Worm (Caenorhabditis elegans): ENCODE data around the gene mep-1.
A peak's percentile ranks its signal among the peaks of the same experiment; 100 is the strongest.

Gene mep-1

ce11 chrIV:11498169-11498568, 26.3 kb upstream of the mep-1 start, which contains the start of gene sms-1:
TSS of gene sms-1 (minus strand) at chrIV:11498174.
- TF ChIP-seq nhr-28 (tag; optimal IDR thresholded peaks at IDR 0.05) = no peak
- TF ChIP-seq egl-5 (tag; optimal IDR thresholded peaks at IDR 0.05) = no peak
- no peak for TF ChIP-seq unc-39 (tag; optimal IDR thresholded peaks at IDR 0.05)
- no peak for TF ChIP-seq pqm-1 (tag; optimal IDR thresholded peaks at IDR 0.05)
- TF ChIP-seq nhr-25 (tag; optimal IDR thresholded peaks at IDR 0.05) = no peak
- no peak for TF ChIP-seq aly-2 (tag; optimal IDR thresholded peaks at IDR 0.05)
- no peak for TF ChIP-seq ceh-16 (tag; optimal IDR thresholded peaks at IDR 0.05)
- TF ChIP-seq unc-62 (GFP tag; optimal IDR thresholded peaks at IDR 0.05) = no peak
- TF ChIP-seq nhr-237 (tag; optimal IDR thresholded peaks at IDR 0.05) = no peak
- TF ChIP-seq ceh-9 (tag; optimal IDR thresholded peaks at IDR 0.05) = no peak
- TF ChIP-seq mml-1 (tag; optimal IDR thresholded peaks at IDR 0.05) = no peak
- TF ChIP-seq nhr-12 (tag; optimal IDR thresholded peaks at IDR 0.05) = no peak
- TF ChIP-seq nhr-43 (tag; optimal IDR thresholded peaks at IDR 0.05; ENCODE audit: poor library complexity, severe bottlenecking) = no peak
- TF ChIP-seq snpc-4 (tag; optimal IDR thresholded peaks at IDR 0.05) = no peak
- TF ChIP-seq ceh-28 (tag; optimal IDR thresholded peaks at IDR 0.05) = no peak
- no peak for TF ChIP-seq hmg-11 (tag; optimal IDR thresholded peaks at IDR 0.05)
- no peak for TF ChIP-seq fos-1 (tag; optimal IDR thresholded peaks at IDR 0.05)
- TF ChIP-seq ama-1 (optimal IDR thresholded peaks at IDR 0.05) = no peak

ce11 chrIV:11500421-11500820, 24.0 kb upstream of the mep-1 start, which contains the start of gene H21P03.10:
TSS of gene H21P03.10 (plus strand) at chrIV:11500721.
- no peak for TF ChIP-seq eor-1 (tag; optimal IDR thresholded peaks at IDR 0.05)
- no peak for TF ChIP-seq nhr-43 (tag; optimal IDR thresholded peaks at IDR 0.05; ENCODE audit: poor library complexity, severe bottlenecking)
- no peak for TF ChIP-seq elt-3 (tag; optimal IDR thresholded peaks at IDR 0.05)
- no peak for TF ChIP-seq R02D3.7 (tag; optimal IDR thresholded peaks at IDR 0.05)
- TF ChIP-seq nhr-76 (tag; optimal IDR thresholded peaks at IDR 0.05) = no peak
- TF ChIP-seq ceh-82 (tag; optimal IDR thresholded peaks at IDR 0.05) = no peak
- TF ChIP-seq aly-2 (tag; optimal IDR thresholded peaks at IDR 0.05) = no peak
- TF ChIP-seq mml-1 (tag; optimal IDR thresholded peaks at IDR 0.05) = no peak
- TF ChIP-seq lin-39 (tag; optimal IDR thresholded peaks at IDR 0.05) = no peak
- TF ChIP-seq jun-1 (tag; optimal IDR thresholded peaks at IDR 0.05) = no peak
- no peak for TF ChIP-seq egl-5 (tag; optimal IDR thresholded peaks at IDR 0.05)

ce11 chrIV:11503654-11504053, 20.8 kb upstream of the mep-1 start:
- TF ChIP-seq ceh-28 (tag; optimal IDR thresholded peaks at IDR 0.05) (peak; percentile 13), nhr-23 (tag; optimal IDR thresholded peaks at IDR 0.05) (peak; percentile 53), elt-3 (tag; optimal IDR thresholded peaks at IDR 0.05) (no peak)

ce11 chrIV:11504416-11504815, 20.0 kb upstream of the mep-1 start, which contains the start of gene twk-25:
TSS of gene twk-25 (plus strand) at chrIV:11504716.
- TF ChIP-seq elt-3 (tag; optimal IDR thresholded peaks at IDR 0.05) (no peak), nhr-23 (tag; optimal IDR thresholded peaks at IDR 0.05) (no peak), ztf-4 (tag; optimal IDR thresholded peaks at IDR 0.05) (no peak), nhr-11 (tag; optimal IDR thresholded peaks at IDR 0.05) (no peak), nhr-76 (tag; optimal IDR thresholded peaks at IDR 0.05) (no peak), ztf-11 (tag; optimal IDR thresholded peaks at IDR 0.05) (no peak), ceh-16 (tag; optimal IDR thresholded peaks at IDR 0.05) (no peak), nhr-28 (tag; optimal IDR thresholded peaks at IDR 0.05) (no peak), nhr-77 (tag; optimal IDR thresholded peaks at IDR 0.05) (no peak), nhr-67 (tag; optimal IDR thresholded peaks at IDR 0.05) (no peak)

- TF ChIP-seq egl-5 (tag; optimal IDR thresholded peaks at IDR 0.05) = no peak
- TF ChIP-seq nhr-25 (tag; optimal IDR thresholded peaks at IDR 0.05) = no peak
- TF ChIP-seq daf-12 (tag; optimal IDR thresholded peaks at IDR 0.05) = no peak
- TF ChIP-seq lsy-12 (tag; optimal IDR thresholded peaks at IDR 0.05) = no peak
Measured at ce11 chrIV:11510664-11511063, 13.8 kb upstream of the mep-1 start, which contains the start of gene M04B2.6. TSS of gene M04B2.6 (minus strand) at chrIV:11510764.

ce11 chrIV:11520960-11521359, 3.5 kb upstream of the mep-1 start, which contains the start of the genes M04B2.4 and gfl-1:
TSS of gene M04B2.4 (minus strand) at chrIV:11521031.
TSS of gene gfl-1 (plus strand) at chrIV:11521290.
- TF ChIP-seq hmg-11 (tag; optimal IDR thresholded peaks at IDR 0.05) = no peak
- peak; percentile 93 for TF ChIP-seq R02D3.7 (tag; optimal IDR thresholded peaks at IDR 0.05)
- TF ChIP-seq lin-15B (tag; optimal IDR thresholded peaks at IDR 0.05) = peak; percentile 23
- TF ChIP-seq nhr-67 (tag; optimal IDR thresholded peaks at IDR 0.05) = no peak
- peak; percentile 44 for TF ChIP-seq nfya-1 (tag; optimal IDR thresholded peaks at IDR 0.05; ENCODE audit: insufficient read depth)
- peak; percentile 64 for TF ChIP-seq pha-4 (tag; optimal IDR thresholded peaks at IDR 0.05)
- TF ChIP-seq elt-2 (tag; optimal IDR thresholded peaks at IDR 0.05) = peak; percentile 1
- TF ChIP-seq pqm-1 (tag; optimal IDR thresholded peaks at IDR 0.05) = peak; percentile 10
- TF ChIP-seq nhr-12 (tag; optimal IDR thresholded peaks at IDR 0.05) = no peak
- no peak for TF ChIP-seq zag-1 (tag; optimal IDR thresholded peaks at IDR 0.05)
